Fruit fly (Drosophila melanogaster) whole organism, prepupa: ENCODE results near the gene CG31279.

Experiments
- Blimp-1 ChIP-seq: fragments of 200-800 bp; sonication (Bioruptor generic); optimal IDR thresholded peaks from 3 replicates; lab custom pipeline; 2017; ENCODE audit warnings: missing biosample characterization, missing genetic modification characterization, mild to moderate bottlenecking, moderate library complexity, missing genetic modification reagents
- CG10669 ChIP-seq: fragments of 200-800 bp; sonication (Bioruptor generic); optimal IDR thresholded peaks from 3 replicates; lab custom pipeline; 2018; ENCODE audit warnings: missing biosample characterization, mild to moderate bottlenecking, missing genetic modification characterization, moderate library complexity
- CG11294 ChIP-seq: fragments of 200-800 bp; sonication (Bioruptor generic); IDR thresholded peaks from 2 replicates; pipeline ENCODE4 v1.3.6; 2022; ENCODE audit warnings: missing biosample characterization, missing genetic modification characterization
- CG16779 ChIP-seq: fragments of 200-800 bp; sonication (Bioruptor generic); optimal IDR thresholded peaks from 3 replicates; lab custom pipeline; 2017; ENCODE audit warnings: missing biosample characterization, mild to moderate bottlenecking, missing genetic modification characterization
- Ets21C ChIP-seq: fragments of 200-800 bp; sonication (Bioruptor generic); optimal IDR thresholded peaks from 3 replicates; lab custom pipeline; 2016; ENCODE audit warnings: missing biosample characterization, missing genetic modification characterization
- Hr39 ChIP-seq: fragments of 200-800 bp; sonication (Bioruptor generic); optimal IDR thresholded peaks from 2 replicates; lab custom pipeline; 2016; ENCODE audit warnings: missing biosample characterization, missing genetic modification characterization
- Met ChIP-seq: fragments of 200-800 bp; sonication (Bioruptor generic); optimal IDR thresholded peaks from 3 replicates; lab custom pipeline; 2016; ENCODE audit warnings: missing biosample characterization, missing genetic modification characterization
- Sox15 ChIP-seq: fragments of 200-800 bp; sonication (Bioruptor generic); optimal IDR thresholded peaks from 3 replicates; lab custom pipeline; 2016; ENCODE audit warnings: missing biosample characterization, missing genetic modification characterization
- eg ChIP-seq: fragments of 200-800 bp; sonication (Bioruptor generic); IDR thresholded peaks from 3 replicates; pipeline ENCODE4 v1.3.6; 2022; ENCODE audit warnings: missing biosample characterization, missing genetic modification characterization
- salr ChIP-seq, 2 experiments: fragments of 200-800 bp; sonication (Bioruptor generic); optimal IDR thresholded peaks; 3 replicates each; lab custom pipeline; 2016 to 2018; ENCODE audit warnings: missing biosample characterization in 2 of 2, missing genetic modification characterization in 2 of 2, mild to moderate bottlenecking in 1 of 2

DNA sequence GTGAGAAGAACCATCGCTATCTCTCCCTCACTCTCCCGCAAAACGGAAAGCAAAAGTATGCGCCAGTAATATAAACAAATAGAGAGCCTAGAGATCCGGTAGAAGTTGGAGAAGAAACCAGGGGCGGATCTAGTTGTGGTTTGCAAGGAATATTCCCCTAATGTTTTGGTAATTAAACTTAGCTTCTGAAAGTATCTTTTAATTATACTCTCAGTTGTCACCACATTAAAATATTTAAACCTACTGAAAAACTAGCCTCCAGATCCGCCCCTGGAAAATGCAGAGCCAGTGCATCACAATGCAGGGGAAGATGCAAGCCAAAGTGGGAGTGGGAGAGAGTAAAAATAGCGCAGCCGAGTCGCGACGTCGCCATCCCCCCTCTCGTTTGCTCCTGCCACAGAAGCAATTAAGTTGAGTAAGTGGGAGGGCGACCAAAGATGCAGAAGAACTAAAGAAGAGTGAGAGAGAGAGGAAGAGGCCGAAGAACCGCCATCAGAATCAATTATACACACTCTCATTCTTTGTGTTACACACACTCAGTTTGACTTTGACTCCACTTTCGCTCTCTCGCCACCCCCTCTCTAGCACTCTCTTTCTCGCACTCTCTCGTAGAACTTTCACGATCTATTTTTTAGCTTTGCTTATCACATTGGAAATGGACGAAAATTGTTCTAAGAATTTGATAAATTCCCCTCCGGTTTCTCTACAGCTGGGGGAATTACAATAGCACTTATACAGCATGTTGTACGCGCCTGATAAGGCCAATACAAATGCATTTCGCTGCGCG is 18.9 kb downstream of the CG31279 start:
- TF ChIP-seq eg (GFP tag; lab: Robert Waterston, UW) (peak; percentile 99), Blimp-1 (GFP tag; lab: Kevin White, UChicago) (peak; percentile 37), CG16779 (tag; lab: Kevin White, UChicago) (peak; percentile 94), Met (GFP tag; lab: Kevin White, UChicago) (peak; percentile 87), CG11294 (GFP tag; lab: Robert Waterston, UW) (peak; percentile 98), Hr39 (GFP tag; lab: Kevin White, UChicago) (peak; percentile 93), CG10669 (GFP tag; lab: Kevin White, UChicago) (peak; percentile 99), Sox15 (peak; percentile 96), salr (GFP tag; optimal IDR thresholded peaks at IDR 0.05; lab: Kevin White, UChicago) (peak; percentile 97 to 99), Ets21C (GFP tag; lab: Kevin White, UChicago) (peak; percentile 86)
